Fruit fly (Drosophila melanogaster) whole organism, embryonic: ENCODE data around the gene CG42820.

Experiments used
- CG1529 ChIP-seq: fragments of 200-800 bp; sonication (Bioruptor generic); optimal IDR thresholded peaks from 3 replicates; lab custom pipeline; 2018; ENCODE audit warnings: missing biosample characterization, missing genetic modification characterization
- CG2199 ChIP-seq: fragments of 200-800 bp; sonication (Bioruptor generic); IDR thresholded peaks from 3 replicates; pipeline ENCODE4 v1.3.6; 2022; ENCODE audit warnings: missing biosample characterization, missing genetic modification characterization
- CG4617 ChIP-seq: fragments of 200-800 bp; sonication (Bioruptor generic); optimal IDR thresholded peaks from 3 replicates; lab custom pipeline; 2016; ENCODE audit warnings: missing biosample characterization, missing genetic modification characterization, borderline replicate concordance
- CG9215 ChIP-seq: fragments of 200-800 bp; sonication (Bioruptor generic); IDR thresholded peaks from 2 replicates; pipeline ENCODE4 v1.3.6; 2022; ENCODE audit warnings: missing biosample characterization, missing genetic modification characterization
- Ssrp ChIP-seq: fragments of 200-800 bp; sonication (Bioruptor generic); optimal IDR thresholded peaks from 2 replicates; lab custom pipeline; 2018; ENCODE audit warnings: missing biosample characterization, mild to moderate bottlenecking, missing genetic modification characterization, moderate library complexity
- cato ChIP-seq: fragments of 200-800 bp; sonication (Bioruptor generic); optimal IDR thresholded peaks from 2 replicates; lab custom pipeline; 2016; ENCODE audit warnings: missing biosample characterization, missing genetic modification characterization, borderline replicate concordance
- nmo ChIP-seq: fragments of 200-800 bp; sonication (Bioruptor generic); optimal IDR thresholded peaks from 2 replicates; lab custom pipeline; 2018; ENCODE audit warnings: missing biosample characterization, mild to moderate bottlenecking, missing genetic modification characterization, moderate library complexity

- TF ChIP-seq nmo: no peak
- no peak for TF ChIP-seq CG9215
- no peak for TF ChIP-seq cato
- TF ChIP-seq CG1529: no peak
- TF ChIP-seq CG2199: no peak
- TF ChIP-seq Ssrp (tag; lab: Kevin White, UChicago): no peak
- TF ChIP-seq CG4617 (GFP tag; lab: Kevin White, UChicago): no peak
These were observed 3.0 kb downstream of the CG42820 start, which contains the start of gene CG42819 for dm6 chr2L:8389231-8389630.
